Fruit fly (Drosophila melanogaster): ENCODE measurements around the gene ZAP3.

Gene ZAP3

dm6 chrX:10067528-10067927 is 14.8 kb downstream of the ZAP3 start (continued):
- TF ChIP-seq Ets96B (tag; optimal IDR thresholded peaks at IDR 0.05) (peak; percentile 60), Sox14 (GFP tag; optimal IDR thresholded peaks at IDR 0.05) (peak; percentile 64), CG6163 (GFP tag; IDR thresholded peaks at IDR 0.05) (peak; percentile 68; the same call in 2 of the 3 replicates), CG15336 (GFP tag; IDR thresholded peaks at IDR 0.05) (peak; percentile 50; the same call in 1 of the 2 replicates), Hr38 (GFP tag; optimal IDR thresholded peaks at IDR 0.05) (no peak), CG6854 (GFP tag; optimal IDR thresholded peaks at IDR 0.05) (no peak), Hr4 (GFP tag; optimal IDR thresholded peaks at IDR 0.05) (peak; percentile 42), Lpt (GFP tag; optimal IDR thresholded peaks at IDR 0.05) (peak; percentile 8), Eip75B (GFP tag; optimal IDR thresholded peaks at IDR 0.05) (peak; percentile 56), lz (GFP tag; optimal IDR thresholded peaks at IDR 0.05) (peak; percentile 56), Blimp-1 (GFP tag; optimal IDR thresholded peaks at IDR 0.05) (no peak), CG6276 (GFP tag; optimal IDR thresholded peaks at IDR 0.05) (peak; percentile 36), salr (GFP tag; optimal IDR thresholded peaks at IDR 0.05) (peak; percentile 30 to 35), Hr39 (GFP tag; optimal IDR thresholded peaks at IDR 0.05) (peak; percentile 62), esn (GFP tag; optimal IDR thresholded peaks at IDR 0.05) (peak; percentile 62), Met (GFP tag; optimal IDR thresholded peaks at IDR 0.05) (peak; percentile 60), Ets21C (GFP tag; optimal IDR thresholded peaks at IDR 0.05) (peak; percentile 47), Sox15 (GFP tag; optimal IDR thresholded peaks at IDR 0.05) (peak; percentile 24), ss (GFP tag; optimal IDR thresholded peaks at IDR 0.05) (peak; percentile 7 to 37), fkh (GFP tag; optimal IDR thresholded peaks at IDR 0.05) (no peak), CG8119 (GFP tag; IDR thresholded peaks at IDR 0.05) (peak; percentile 46; the same call in 2 of the 3 replicates), Sox102F (GFP tag; optimal IDR thresholded peaks at IDR 0.05) (peak; percentile 58), CG7368 (GFP tag; optimal IDR thresholded peaks at IDR 0.05) (peak; percentile 56), cyc (GFP tag; optimal IDR thresholded peaks at IDR 0.05) (peak; percentile 52), Eip93F (GFP tag; optimal IDR thresholded peaks at IDR 0.05) (no peak), CG16779 (tag; optimal IDR thresholded peaks at IDR 0.05) (no peak), dsx (GFP tag; optimal IDR thresholded peaks at IDR 0.05; ENCODE audit: poor library complexity, severe bottlenecking) (peak; percentile 17), fd59A (GFP tag; optimal IDR thresholded peaks at IDR 0.05) (peak; percentile 37), CG6792 (GFP tag; optimal IDR thresholded peaks at IDR 0.05) (peak; percentile 60)

dm6 chrX:10061327-10061726 is 21.0 kb downstream of the ZAP3 start, which contains the start of gene Gr9a:
Gr9a (plus strand) TSS chrX:10061627.
- no peak for TF ChIP-seq CG6792 (GFP tag; optimal IDR thresholded peaks at IDR 0.05)
- no peak for TF ChIP-seq spab (GFP tag; optimal IDR thresholded peaks at IDR 0.05)
- TF ChIP-seq Eip78C (GFP tag): no peak
- TF ChIP-seq CG3919 (GFP tag; optimal IDR thresholded peaks at IDR 0.05): no peak
- no peak for TF ChIP-seq Hr39 (GFP tag; optimal IDR thresholded peaks at IDR 0.05)
- TF ChIP-seq Eip75B (GFP tag; optimal IDR thresholded peaks at IDR 0.05): no peak
- TF ChIP-seq ss (GFP tag; optimal IDR thresholded peaks at IDR 0.05): no peak
- no peak for TF ChIP-seq CG10669 (GFP tag; optimal IDR thresholded peaks at IDR 0.05)

dm6 chrX:10057964-10058363 is 24.3 kb downstream of the ZAP3 start:
- no peak for TF ChIP-seq Hr4 (GFP tag; optimal IDR thresholded peaks at IDR 0.05)
- no peak for TF ChIP-seq ss (GFP tag; optimal IDR thresholded peaks at IDR 0.05)
- TF ChIP-seq CG6854 (GFP tag; optimal IDR thresholded peaks at IDR 0.05): no peak
- no peak for TF ChIP-seq CG34406 (GFP tag; optimal IDR thresholded peaks at IDR 0.05)
- no peak for TF ChIP-seq pdm3 (GFP tag; optimal IDR thresholded peaks at IDR 0.05)
- TF ChIP-seq svp (GFP tag): no peak
- peak; percentile 21; the same call in 1 of the 3 replicates for TF ChIP-seq CG6163 (GFP tag; IDR thresholded peaks at IDR 0.05)
- TF ChIP-seq dac (GFP tag; optimal IDR thresholded peaks at IDR 0.05): no peak
- TF ChIP-seq CG11902 (GFP tag; optimal IDR thresholded peaks at IDR 0.05): no peak
- no peak for TF ChIP-seq CG6792 (GFP tag; optimal IDR thresholded peaks at IDR 0.05)
- peak; percentile 46; the same call in 1 of the 2 replicates for TF ChIP-seq CG15336 (GFP tag; IDR thresholded peaks at IDR 0.05)
- TF ChIP-seq Eip78C (GFP tag): peak; percentile 25
- TF ChIP-seq CG1621 (tag; optimal IDR thresholded peaks at IDR 0.05): no peak
- no peak for TF ChIP-seq CG3919 (GFP tag; optimal IDR thresholded peaks at IDR 0.05)
- no peak for TF ChIP-seq achi (GFP tag; optimal IDR thresholded peaks at IDR 0.05)
- no peak for TF ChIP-seq CG10631 (GFP tag; optimal IDR thresholded peaks at IDR 0.05)
- TF ChIP-seq dsx (GFP tag; optimal IDR thresholded peaks at IDR 0.05; ENCODE audit: poor library complexity, severe bottlenecking): no peak
- TF ChIP-seq spab (GFP tag; optimal IDR thresholded peaks at IDR 0.05): no peak
- no peak for TF ChIP-seq CG16779 (tag; optimal IDR thresholded peaks at IDR 0.05)
- no peak for TF ChIP-seq lz (GFP tag; optimal IDR thresholded peaks at IDR 0.05)
- no peak for TF ChIP-seq net (GFP tag; optimal IDR thresholded peaks at IDR 0.05)
- TF ChIP-seq OdsH (GFP tag; optimal IDR thresholded peaks at IDR 0.05): no peak
- no peak for TF ChIP-seq Sox14 (GFP tag; optimal IDR thresholded peaks at IDR 0.05)
- no peak for TF ChIP-seq Blimp-1 (GFP tag; optimal IDR thresholded peaks at IDR 0.05)
- no peak for TF ChIP-seq topi (GFP tag; optimal IDR thresholded peaks at IDR 0.05)
- TF ChIP-seq CG11294 (GFP tag; IDR thresholded peaks at IDR 0.05): no peak
- no peak for TF ChIP-seq Met (GFP tag; optimal IDR thresholded peaks at IDR 0.05)
- no peak for TF ChIP-seq CG4318 (GFP tag; optimal IDR thresholded peaks at IDR 0.05)
- TF ChIP-seq Ets21C (GFP tag; optimal IDR thresholded peaks at IDR 0.05): no peak

Data from whole organism, prepupa.